Fruit fly (Drosophila melanogaster) whole organism, embryonic: Measurements from ENCODE around the gene CG13031.
A peak's percentile ranks its signal among the peaks of the same experiment; 100 is the strongest.

Source experiments
- Aef1 ChIP-seq: fragments of 200-800 bp; sonication (Bioruptor generic); IDR thresholded peaks from 3 replicates; pipeline ENCODE4 v1.3.6; 2022; ENCODE audit warnings: missing biosample characterization, missing genetic modification characterization
- Asciz ChIP-seq: fragments of 200-800 bp; sonication (Bioruptor generic); optimal IDR thresholded peaks from 2 replicates; lab custom pipeline; 2017; ENCODE audit warnings: missing biosample characterization, mild to moderate bottlenecking, missing genetic modification characterization, missing genetic modification reagents
- Atf3 ChIP-seq: fragments of 200-800 bp; sonication (Bioruptor generic); optimal IDR thresholded peaks from 3 replicates; lab custom pipeline; 2016; ENCODE audit warnings: missing biosample characterization, missing genetic modification characterization
- CG10274 ChIP-seq: fragments of 200-800 bp; sonication (Bioruptor generic); optimal IDR thresholded peaks from 3 replicates; lab custom pipeline; 2017; ENCODE audit warnings: missing biosample characterization, mild to moderate bottlenecking, missing genetic modification characterization
- CG11085 ChIP-seq: fragments of 200-800 bp; sonication (Bioruptor generic); IDR thresholded peaks from 2 replicates; pipeline ENCODE4 v1.3.6; 2022; ENCODE audit warnings: missing biosample characterization, missing genetic modification characterization
- CG11456 ChIP-seq: fragments of 200-800 bp; sonication (Bioruptor generic); IDR thresholded peaks from 3 replicates; pipeline ENCODE4 v1.3.6; 2022; ENCODE audit warnings: missing biosample characterization, missing genetic modification characterization
- CG12104 ChIP-seq: fragments of 200-800 bp; sonication (Bioruptor generic); optimal IDR thresholded peaks from 3 replicates; lab custom pipeline; 2016; ENCODE audit warnings: missing biosample characterization, missing genetic modification characterization
- CG1233 ChIP-seq: fragments of 200-800 bp; sonication (Bioruptor generic); optimal IDR thresholded peaks from 4 replicates; lab custom pipeline; 2018; ENCODE audit warnings: missing biosample characterization, mild to moderate bottlenecking, missing genetic modification characterization
- CG12659 ChIP-seq: fragments of 200-800 bp; sonication (Bioruptor generic); optimal IDR thresholded peaks from 3 replicates; lab custom pipeline; 2017; ENCODE audit warnings: mild to moderate bottlenecking, missing biosample characterization, missing genetic modification reagents, missing genetic modification characterization
- CG12942 ChIP-seq: fragments of 200-800 bp; sonication (Bioruptor generic); optimal IDR thresholded peaks from 3 replicates; lab custom pipeline; 2016; ENCODE audit warnings: missing biosample characterization, missing genetic modification characterization
- CG13624 ChIP-seq: fragments of 200-800 bp; sonication (Bioruptor generic); optimal IDR thresholded peaks from 2 replicates; lab custom pipeline; 2016; ENCODE audit warnings: missing biosample characterization, missing genetic modification characterization
- CG14710 ChIP-seq: fragments of 200-800 bp; sonication (Bioruptor generic); optimal IDR thresholded peaks from 3 replicates; lab custom pipeline; 2019; ENCODE audit warnings: missing biosample characterization, mild to moderate bottlenecking, missing genetic modification characterization, moderate library complexity
- CG16815 ChIP-seq: fragments of 200-800 bp; sonication (Bioruptor generic); optimal IDR thresholded peaks from 3 replicates; lab custom pipeline; 2017; ENCODE audit warnings: missing biosample characterization, mild to moderate bottlenecking, missing genetic modification characterization
- CG2120 ChIP-seq: fragments of 200-800 bp; sonication (Bioruptor generic); optimal IDR thresholded peaks from 3 replicates; lab custom pipeline; 2016; ENCODE audit warnings: missing biosample characterization, missing genetic modification characterization
- CG2202 ChIP-seq: fragments of 200-800 bp; sonication (Bioruptor generic); optimal IDR thresholded peaks from 2 replicates; lab custom pipeline; 2018; ENCODE audit warnings: missing biosample characterization, mild to moderate bottlenecking, missing genetic modification characterization
- CG2875 ChIP-seq: fragments of 200-800 bp; sonication (Bioruptor generic); optimal IDR thresholded peaks from 2 replicates; lab custom pipeline; 2017; ENCODE audit warnings: missing biosample characterization, mild to moderate bottlenecking, missing genetic modification characterization, missing genetic modification reagents
- CG3065 ChIP-seq: fragments of 200-800 bp; sonication (Bioruptor generic); optimal IDR thresholded peaks from 2 replicates; lab custom pipeline; 2016; ENCODE audit warnings: missing biosample characterization, missing genetic modification characterization
- CG31365 ChIP-seq: fragments of 200-800 bp; sonication (Bioruptor generic); optimal IDR thresholded peaks from 2 replicates; lab custom pipeline; 2018; ENCODE audit warnings: missing biosample characterization, mild to moderate bottlenecking, missing genetic modification characterization
- CG3847 ChIP-seq: fragments of 200-800 bp; sonication (Bioruptor generic); IDR thresholded peaks from 2 replicates; pipeline ENCODE4 v1.3.6; 2022; ENCODE audit warnings: missing biosample characterization, missing genetic modification characterization
- CG4404 ChIP-seq: fragments of 200-800 bp; sonication (Bioruptor generic); IDR thresholded peaks from 2 replicates; pipeline ENCODE4 v1.3.6; 2022; ENCODE audit warnings: missing biosample characterization, missing genetic modification characterization
- CG4707 ChIP-seq: fragments of 200-800 bp; sonication (Bioruptor generic); optimal IDR thresholded peaks from 2 replicates; lab custom pipeline; 2018; ENCODE audit warnings: missing biosample characterization, mild to moderate bottlenecking, missing genetic modification characterization, moderate library complexity
- CG6689 ChIP-seq: fragments of 200-800 bp; sonication (Bioruptor generic); IDR thresholded peaks from 2 replicates; pipeline ENCODE4 v1.3.6; 2022; ENCODE audit warnings: missing biosample characterization, missing genetic modification characterization
- CG6791 ChIP-seq: fragments of 200-800 bp; sonication (Bioruptor generic); IDR thresholded peaks from 3 replicates; pipeline ENCODE4 v1.3.6; 2022; ENCODE audit warnings: missing biosample characterization, missing genetic modification characterization; ENCODE audit not compliant: partially characterized antibody
- CkIIα-i1 ChIP-seq: fragments of 200-800 bp; sonication (Bioruptor generic); IDR thresholded peaks from 2 replicates; pipeline ENCODE4 v1.3.6; 2022; ENCODE audit warnings: missing biosample characterization, missing genetic modification characterization
- Gsc ChIP-seq: fragments of 200-800 bp; sonication (Bioruptor generic); IDR thresholded peaks from 2 replicates; pipeline ENCODE4 v1.3.6; 2022; ENCODE audit warnings: missing biosample characterization, missing genetic modification characterization
- HLH54F ChIP-seq: fragments of 200-800 bp; sonication (Bioruptor generic); optimal IDR thresholded peaks from 3 replicates; lab custom pipeline; 2016; ENCODE audit warnings: missing biosample characterization, missing genetic modification characterization
- Hr51 ChIP-seq, 2 experiments: fragments of 200-800 bp; sonication (Bioruptor generic); optimal IDR thresholded peaks; 2 replicates in 1 of 2; 3 replicates in 1 of 2; lab custom pipeline; 2016 to 2018; ENCODE audit warnings: missing biosample characterization in 2 of 2, missing genetic modification characterization in 2 of 2, mild to moderate bottlenecking in 1 of 2, moderate library complexity in 1 of 2
- Hr78 ChIP-seq, 2 experiments: fragments of 200-800 bp in 1 of 2; fragments of >200 bp in 1 of 2; sonication (Bioruptor generic) in 1 of 2; optimal IDR thresholded peaks; 2 replicates each; lab custom pipeline; 2017 to 2019; ENCODE audit warnings: missing biosample characterization in 2 of 2, missing genetic modification characterization in 2 of 2, mild to moderate bottlenecking in 1 of 2, moderate library complexity in 1 of 2
- MTF-1 ChIP-seq: fragments of 200-800 bp; sonication (Bioruptor generic); optimal IDR thresholded peaks from 2 replicates; lab custom pipeline; 2018; ENCODE audit warnings: missing biosample characterization, mild to moderate bottlenecking, missing genetic modification characterization, borderline replicate concordance
- Meics ChIP-seq: fragments of 200-800 bp; sonication (Bioruptor generic); optimal IDR thresholded peaks from 2 replicates; lab custom pipeline; 2017; ENCODE audit warnings: missing biosample characterization, mild to moderate bottlenecking, missing genetic modification characterization
- Mes4 ChIP-seq: fragments of 200-800 bp; sonication (Bioruptor generic); optimal IDR thresholded peaks from 2 replicates; lab custom pipeline; 2016; ENCODE audit warnings: missing biosample characterization, missing genetic modification characterization
- NC2α ChIP-seq: fragments of 200-800 bp; sonication (Bioruptor generic); optimal IDR thresholded peaks from 2 replicates; lab custom pipeline; 2016; ENCODE audit warnings: missing biosample characterization, missing genetic modification characterization
- Oli ChIP-seq: fragments of 200-800 bp; sonication (Bioruptor generic); optimal IDR thresholded peaks from 2 replicates; lab custom pipeline; 2018; ENCODE audit warnings: missing biosample characterization, mild to moderate bottlenecking, missing genetic modification characterization, moderate library complexity
- PHDP ChIP-seq: fragments of 200-800 bp; sonication (Bioruptor generic); optimal IDR thresholded peaks from 3 replicates; lab custom pipeline; 2018; ENCODE audit warnings: missing biosample characterization, mild to moderate bottlenecking, missing genetic modification characterization, moderate library complexity
- Side ChIP-seq: fragments of 200-800 bp; sonication (Bioruptor generic); optimal IDR thresholded peaks from 2 replicates; lab custom pipeline; 2016; ENCODE audit warnings: missing biosample characterization, missing genetic modification characterization
- Stat92E ChIP-seq, 3 experiments: fragments of >200 bp in 2 of 3; fragments of 200-800 bp in 1 of 3; sonication (Bioruptor generic) in 1 of 3; optimal IDR thresholded peaks; 2 replicates each; lab custom pipeline; 2017 to 2019; ENCODE audit warnings: missing biosample characterization in 3 of 3, missing genetic modification characterization in 3 of 3, mild to moderate bottlenecking in 1 of 3, moderate library complexity in 1 of 3
- bsh ChIP-seq, 2 experiments: fragments of 200-800 bp; sonication (Bioruptor generic); optimal IDR thresholded peaks; 2 replicates each; lab custom pipeline; 2017 to 2018; ENCODE audit warnings: mild to moderate bottlenecking in 2 of 2, missing biosample characterization in 2 of 2, missing genetic modification characterization in 2 of 2, moderate library complexity in 1 of 2
- cg ChIP-seq: fragments of 200-800 bp; sonication (Bioruptor generic); optimal IDR thresholded peaks from 3 replicates; lab custom pipeline; 2019; ENCODE audit warnings: missing biosample characterization, mild to moderate bottlenecking, missing genetic modification characterization, moderate library complexity
- chif ChIP-seq, 2 experiments: fragments of 200-800 bp; sonication (Bioruptor generic); optimal IDR thresholded peaks; 3 replicates each; lab custom pipeline; 2016; ENCODE audit warnings: missing biosample characterization in 2 of 2, missing genetic modification characterization in 2 of 2
- chm ChIP-seq: fragments of 200-800 bp; sonication (Bioruptor generic); IDR thresholded peaks from 2 replicates; pipeline ENCODE4 v1.3.6; 2022; ENCODE audit warnings: missing biosample characterization, missing genetic modification characterization
- ci ChIP-seq: fragments of 200-800 bp; sonication (Bioruptor generic); IDR thresholded peaks from 3 replicates; pipeline ENCODE4 v1.3.6; 2022; ENCODE audit warnings: missing biosample characterization, missing genetic modification characterization
- corto ChIP-seq: fragments of 200-800 bp; sonication (Bioruptor generic); optimal IDR thresholded peaks from 2 replicates; lab custom pipeline; 2016; ENCODE audit warnings: missing biosample characterization, mild to moderate bottlenecking, missing genetic modification characterization, moderate library complexity
- dpn ChIP-seq, 2 experiments: fragments of 200-800 bp; sonication (Bioruptor generic); optimal IDR thresholded peaks; 3 replicates each; lab custom pipeline; 2016; ENCODE audit warnings: missing biosample characterization in 2 of 2, missing genetic modification characterization in 2 of 2
- gcm2 ChIP-seq: fragments of 200-800 bp; sonication (Bioruptor generic); optimal IDR thresholded peaks from 2 replicates; lab custom pipeline; 2016; ENCODE audit warnings: missing biosample characterization, missing genetic modification characterization
- inv ChIP-seq: fragments of 200-800 bp; sonication (Bioruptor generic); IDR thresholded peaks from 2 replicates; pipeline ENCODE4 v1.3.6; 2022; ENCODE audit warnings: missing biosample characterization, missing genetic modification characterization; ENCODE audit not compliant: partially characterized antibody
- org-1 ChIP-seq: fragments of 200-800 bp; sonication (Bioruptor generic); optimal IDR thresholded peaks from 2 replicates; lab custom pipeline; 2017; ENCODE audit warnings: missing biosample characterization, missing genetic modification characterization
- pros ChIP-seq: fragments of 200-800 bp; sonication (Bioruptor generic); optimal IDR thresholded peaks from 3 replicates; lab custom pipeline; 2019; ENCODE audit warnings: missing biosample characterization, mild to moderate bottlenecking, missing genetic modification characterization, moderate library complexity
- tap ChIP-seq: fragments of 200-800 bp; optimal IDR thresholded peaks from 3 replicates; lab custom pipeline; 2019; ENCODE audit warnings: missing biosample characterization, mild to moderate bottlenecking, missing genetic modification characterization, moderate library complexity
- tio ChIP-seq: fragments of 200-800 bp; sonication (Bioruptor generic); optimal IDR thresholded peaks from 2 replicates; lab custom pipeline; 2017; ENCODE audit warnings: missing biosample characterization, missing genetic modification characterization, inconsistent platforms
- wek ChIP-seq: fragments of 200-800 bp; sonication (Bioruptor generic); optimal IDR thresholded peaks from 3 replicates; lab custom pipeline; 2018; ENCODE audit warnings: missing biosample characterization, mild to moderate bottlenecking, missing genetic modification characterization, moderate library complexity

CG13031 gene

DNA sequence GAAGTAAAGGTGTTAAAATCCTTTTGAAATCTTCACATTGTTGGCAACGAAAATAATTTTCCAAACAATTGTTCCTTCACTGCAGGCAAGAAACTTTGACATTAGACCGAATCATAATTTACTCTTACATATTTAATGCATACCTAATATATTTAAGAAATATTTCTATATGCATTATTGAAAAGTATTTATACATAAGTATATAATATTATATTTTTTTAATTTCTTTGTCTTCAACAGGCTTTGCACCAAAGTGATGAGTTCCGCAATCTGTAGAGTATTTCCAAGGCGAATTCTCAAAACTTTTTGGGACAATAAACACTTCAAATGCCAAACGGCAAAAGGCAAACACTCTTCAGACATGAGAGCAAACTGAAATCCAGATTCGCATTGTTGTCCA, 27.6 kb upstream of the CG13031 start (continued):
- no peak for TF ChIP-seq CG10274 (GFP tag; lab: Kevin White, UChicago)
- no peak for TF ChIP-seq CG12942 (GFP tag; lab: Kevin White, UChicago)
- no peak for TF ChIP-seq Hr78 (GFP tag; optimal IDR thresholded peaks at IDR 0.05; lab: Kevin White, UChicago)
- no peak for TF ChIP-seq CG4404 (GFP tag; lab: Robert Waterston, UW)
- TF ChIP-seq CG12659, result no peak
- no peak for TF ChIP-seq CG2875
- TF ChIP-seq org-1, result no peak
- peak; percentile 30 for TF ChIP-seq CG14710
- TF ChIP-seq Asciz, result peak; percentile 1
- no peak for TF ChIP-seq CG31365
- TF ChIP-seq cg (GFP tag; lab: Kevin White, UChicago), result no peak
- no peak for TF ChIP-seq inv
- peak; percentile 33; the same call in 1 of the 2 replicates for TF ChIP-seq CG6689 (GFP tag; lab: Robert Waterston, UW)
- TF ChIP-seq Mes4, result no peak
- no peak for TF ChIP-seq HLH54F (GFP tag; lab: Kevin White, UChicago)
- TF ChIP-seq CG4707 (GFP tag; lab: Kevin White, UChicago), result no peak
- peak; percentile 56 for TF ChIP-seq PHDP (tag; lab: Kevin White, UChicago)
- no peak for TF ChIP-seq CG11456 (GFP tag; lab: Robert Waterston, UW)
- TF ChIP-seq chif (GFP tag; optimal IDR thresholded peaks at IDR 0.05; lab: Kevin White, UChicago), result no peak
- TF ChIP-seq CG3065 (GFP tag; lab: Kevin White, UChicago), result no peak
- peak; percentile 56 for TF ChIP-seq Oli (tag; lab: Kevin White, UChicago)
- TF ChIP-seq Hr51 (GFP tag; optimal IDR thresholded peaks at IDR 0.05; lab: Kevin White, UChicago), result peak in 1 of 2 experiments; percentile 72
- TF ChIP-seq CG13624, result no peak
- no peak for TF ChIP-seq gcm2 (GFP tag; lab: Kevin White, UChicago)
- 0 out of 3 replicates have a peak, but pooled peaks have one; percentile 43 for TF ChIP-seq Aef1 (GFP tag; lab: Robert Waterston, UW)
- TF ChIP-seq dpn (GFP tag; optimal IDR thresholded peaks at IDR 0.05; lab: Kevin White, UChicago), result peak in 1 of 2 experiments; percentile 6
- no peak for TF ChIP-seq Atf3 (GFP tag; lab: Kevin White, UChicago)
- TF ChIP-seq Gsc (GFP tag; lab: Robert Waterston, UW), result no peak
- TF ChIP-seq bsh (GFP tag; optimal IDR thresholded peaks at IDR 0.05; lab: Kevin White, UChicago), result peak in 1 of 2 experiments; percentile 72
- no peak for TF ChIP-seq NC2α (GFP tag; lab: Kevin White, UChicago)
- TF ChIP-seq Meics (GFP tag; lab: Kevin White, UChicago), result peak; percentile 27
- peak; percentile 16 for TF ChIP-seq CG1233 (GFP tag; lab: Kevin White, UChicago)
- TF ChIP-seq MTF-1 (GFP tag; lab: Kevin White, UChicago), result no peak
- no peak for TF ChIP-seq CG12104 (GFP tag; lab: Kevin White, UChicago)
- TF ChIP-seq chm (GFP tag; lab: Robert Waterston, UW), result no peak; the same call in 1 of the 2 replicates
- TF ChIP-seq CG3847 (GFP tag; lab: Robert Waterston, UW), result peak; percentile 37
- no peak for TF ChIP-seq pros (GFP tag; lab: Kevin White, UChicago)
- no peak for TF ChIP-seq CG2120
- no peak for TF ChIP-seq CG2202 (tag; lab: Kevin White, UChicago)
- TF ChIP-seq Stat92E (GFP tag; optimal IDR thresholded peaks at IDR 0.05; lab: Kevin White, UChicago), result no peak
- TF ChIP-seq tap (tag; lab: Kevin White, UChicago), result peak; percentile 46
- TF ChIP-seq CG16815, result no peak
- TF ChIP-seq wek, result no peak
- no peak for TF ChIP-seq CkIIα-i1 (GFP tag; lab: Robert Waterston, UW)
- TF ChIP-seq Side (GFP tag; lab: Kevin White, UChicago), result no peak
- no peak for TF ChIP-seq corto
- peak; percentile 40; the same call in 1 of the 3 replicates for TF ChIP-seq ci (GFP tag; lab: Robert Waterston, UW)
- no peak for TF ChIP-seq CG11085
- TF ChIP-seq tio (GFP tag; lab: Kevin White, UChicago), result no peak
- no peak for TF ChIP-seq CG6791 (GFP tag; lab: Robert Waterston, UW)
